Fruit fly (Drosophila melanogaster): Measurements from ENCODE around the gene CG4995.

CG4995 gene

dm6 chr2L:10321036-10321583 lies 1.2 kb upstream of the CG4995 start (continued):
- TF ChIP-seq CG1233 (GFP tag; optimal IDR thresholded peaks at IDR 0.05) (no peak), sqz (GFP tag; optimal IDR thresholded peaks at IDR 0.05) (peak; percentile 51), CG3995 (GFP tag; optimal IDR thresholded peaks at IDR 0.05) (peak; percentile 95), Vsx1 (GFP tag; optimal IDR thresholded peaks at IDR 0.05) (no peak), gsb-n (tag; optimal IDR thresholded peaks at IDR 0.05) (no peak), Pdp1 (GFP tag; optimal IDR thresholded peaks at IDR 0.05) (peak in 1 of 2 experiments; percentile 69), Bgb (GFP tag; IDR thresholded peaks at IDR 0.05; ENCODE audit: partially characterized antibody) (peak; percentile 46; the same call in 1 of the 2 replicates), nom (GFP tag; optimal IDR thresholded peaks at IDR 0.05) (no peak), Dfd (GFP tag; optimal IDR thresholded peaks at IDR 0.05) (no peak), CG6765 (GFP tag; optimal IDR thresholded peaks at IDR 0.05) (no peak), bab2 (GFP tag; optimal IDR thresholded peaks at IDR 0.05) (no peak), al (GFP tag; IDR thresholded peaks at IDR 0.05) (no peak; the same call in 1 of the 2 replicates), dati (GFP tag; IDR thresholded peaks at IDR 0.05) (no peak), CG15479 (GFP tag; optimal IDR thresholded peaks at IDR 0.05) (no peak), kah (GFP tag; optimal IDR thresholded peaks at IDR 0.05) (peak; percentile 72), Sox102F (GFP tag; optimal IDR thresholded peaks at IDR 0.05) (no peak), cad (GFP tag; optimal IDR thresholded peaks at IDR 0.05) (no peak), ems (GFP tag; optimal IDR thresholded peaks at IDR 0.05) (no peak), NC2α (GFP tag; optimal IDR thresholded peaks at IDR 0.05) (no peak), p53 (GFP tag; optimal IDR thresholded peaks at IDR 0.05) (no peak), CG13624 (GFP tag; optimal IDR thresholded peaks at IDR 0.05) (peak; percentile 21), ATbp (GFP tag; optimal IDR thresholded peaks at IDR 0.05) (no peak), CG12942 (GFP tag; optimal IDR thresholded peaks at IDR 0.05) (no peak), bbx (GFP tag; IDR thresholded peaks at IDR 0.05; ENCODE audit: partially characterized antibody) (no peak), Hey (tag; optimal IDR thresholded peaks at IDR 0.05) (no peak), Atf3 (GFP tag; optimal IDR thresholded peaks at IDR 0.05) (no peak), lbe (GFP tag; optimal IDR thresholded peaks at IDR 0.05) (no peak), Ada2b (GFP tag; IDR thresholded peaks at IDR 0.05) (no peak), twi (tag; optimal IDR thresholded peaks at IDR 0.05) (no peak), CG17802 (tag; optimal IDR thresholded peaks at IDR 0.05) (no peak), Hsf (GFP tag; optimal IDR thresholded peaks at IDR 0.05) (no peak), exex (tag; optimal IDR thresholded peaks at IDR 0.05) (no peak), kay (GFP tag; optimal IDR thresholded peaks at IDR 0.05) (no peak), CG2129 (GFP tag; IDR thresholded peaks at IDR 0.05; ENCODE audit: partially characterized antibody) (no peak), Myb (GFP tag; optimal IDR thresholded peaks at IDR 0.05) (no peak), CG17568 (GFP tag; optimal IDR thresholded peaks at IDR 0.05) (no peak), CG6791 (GFP tag; IDR thresholded peaks at IDR 0.05; ENCODE audit: partially characterized antibody) (no peak), HLH54F (GFP tag; optimal IDR thresholded peaks at IDR 0.05) (no peak), CG4854 (GFP tag; optimal IDR thresholded peaks at IDR 0.05) (no peak), Ssrp (tag; optimal IDR thresholded peaks at IDR 0.05) (no peak), CG4424 (GFP tag; optimal IDR thresholded peaks at IDR 0.05) (peak; percentile 36), CG18011 (GFP tag; optimal IDR thresholded peaks at IDR 0.05) (peak; percentile 8), Dip3 (GFP tag; optimal IDR thresholded peaks at IDR 0.05) (no peak), slou (GFP tag; optimal IDR thresholded peaks at IDR 0.05) (no peak), Hand (GFP tag; optimal IDR thresholded peaks at IDR 0.05) (no peak), CG9215 (GFP tag; IDR thresholded peaks at IDR 0.05) (no peak), CG10431 (GFP tag; optimal IDR thresholded peaks at IDR 0.05) (no peak), CG30020 (tag; optimal IDR thresholded peaks at IDR 0.05) (no peak), Dref (GFP tag; IDR thresholded peaks at IDR 0.05) (no peak), tgo (GFP tag; IDR thresholded peaks at IDR 0.05) (no peak), pum (GFP tag; optimal IDR thresholded peaks at IDR 0.05) (peak; percentile 2)
